Worm (Caenorhabditis elegans) whole organism, young adult: ENCODE data around the gene cdc-14.

ENCODE experiments used
- B0336.3 ChIP-seq: fragments of 200-800 bp; sonication (Bioruptor generic); IDR thresholded peaks from 2 replicates; pipeline ENCODE4 v1.3.6; 2022; ENCODE audit warnings: missing genetic modification characterization, missing compliant biosample characterization
- C17E4.6 ChIP-seq: fragments of 200-800 bp; sonication (Bioruptor generic); IDR thresholded peaks from 2 replicates; pipeline ENCODE4 v1.3.6; 2022; ENCODE audit warnings: missing genetic modification reagents, missing genetic modification characterization, missing compliant biosample characterization
- F10E7.11 ChIP-seq: sonication (generic microtip); optimal IDR thresholded peaks from 2 replicates; lab custom pipeline; 2017; ENCODE audit warnings: mild to moderate bottlenecking, missing genetic modification characterization, moderate library complexity, missing compliant biosample characterization
- F33H1.4 ChIP-seq: fragments of 200-800 bp; sonication (Bioruptor generic); IDR thresholded peaks from 2 replicates; pipeline ENCODE4 v1.3.6; 2022; ENCODE audit warnings: missing genetic modification reagents, missing genetic modification characterization, missing compliant biosample characterization
- F37B4.10 ChIP-seq: fragments of 200-800 bp; sonication (Bioruptor generic); IDR thresholded peaks from 2 replicates; pipeline ENCODE4 v1.3.6; 2022; ENCODE audit warnings: missing genetic modification characterization, missing compliant biosample characterization
- K11D2.4 ChIP-seq: fragments of 200-800 bp; sonication (Bioruptor generic); IDR thresholded peaks from 2 replicates; pipeline ENCODE4 v1.3.6; 2022; ENCODE audit warnings: missing genetic modification reagents, missing genetic modification characterization, missing compliant biosample characterization
- T07F8.4 ChIP-seq: sonication (generic microtip); optimal IDR thresholded peaks from 2 replicates; lab custom pipeline; 2016; ENCODE audit warnings: mild to moderate bottlenecking, missing genetic modification characterization, moderate library complexity, missing compliant biosample characterization
- T26A5.8 ChIP-seq: sonication (generic microtip); optimal IDR thresholded peaks from 2 replicates; lab custom pipeline; 2016; ENCODE audit warnings: missing genetic modification characterization, missing compliant biosample characterization
- Y53F4B.3 ChIP-seq: fragments of 200-800 bp; sonication (Bioruptor generic); IDR thresholded peaks from 2 replicates; pipeline ENCODE4 v1.3.6; 2022; ENCODE audit warnings: missing genetic modification reagents, missing genetic modification characterization, missing compliant biosample characterization
- Y53G8AR.9 ChIP-seq: fragments of 200-800 bp; sonication (Bioruptor generic); conservative IDR thresholded peaks from 2 replicates; pipeline ENCODE4 v1.3.6; 2022; ENCODE audit warnings: missing genetic modification reagents, missing genetic modification characterization, missing compliant biosample characterization
- Y79H2A.3 ChIP-seq: fragments of 200-800 bp; sonication (Bioruptor generic); conservative IDR thresholded peaks from 2 replicates; pipeline ENCODE4 v1.3.6; 2022; ENCODE audit warnings: missing genetic modification reagents, missing genetic modification characterization, missing compliant biosample characterization
- aptf-2 ChIP-seq: fragments of 200-800 bp; sonication (Bioruptor generic); conservative IDR thresholded peaks from 2 replicates; pipeline ENCODE4 v1.3.6; 2022; ENCODE audit warnings: missing genetic modification reagents, missing genetic modification characterization, missing compliant biosample characterization
- aptf-3 ChIP-seq: fragments of 200-800 bp; sonication (Bioruptor generic); IDR thresholded peaks from 2 replicates; pipeline ENCODE4 v1.3.6; 2022; ENCODE audit warnings: missing genetic modification characterization, missing compliant biosample characterization
- attf-3 ChIP-seq: fragments of 200-800 bp; sonication (Bioruptor generic); conservative IDR thresholded peaks from 2 replicates; pipeline ENCODE4 v1.3.6; 2022; ENCODE audit warnings: missing genetic modification reagents, missing genetic modification characterization, missing compliant biosample characterization
- attf-5 ChIP-seq: fragments of 200-800 bp; sonication (Bioruptor generic); optimal IDR thresholded peaks from 2 replicates; lab custom pipeline; 2018; ENCODE audit warnings: mild to moderate bottlenecking, missing genetic modification characterization, missing compliant biosample characterization
- bed-1 ChIP-seq: fragments of 200-800 bp; sonication (Bioruptor generic); IDR thresholded peaks from 2 replicates; pipeline ENCODE4 v1.3.6; 2022; ENCODE audit warnings: missing genetic modification reagents, missing genetic modification characterization, missing compliant biosample characterization
- ceh-27 ChIP-seq: fragments of 200-800 bp; sonication (Bioruptor generic); optimal IDR thresholded peaks from 2 replicates; lab custom pipeline; 2018; ENCODE audit warnings: mild to moderate bottlenecking, missing genetic modification characterization, moderate library complexity, missing compliant biosample characterization
- ceh-58 ChIP-seq: fragments of 200-800 bp; sonication (Bioruptor generic); IDR thresholded peaks from 2 replicates; pipeline ENCODE4 v1.3.6; 2022; ENCODE audit warnings: missing genetic modification characterization, missing compliant biosample characterization
- ceh-79 ChIP-seq: sonication (generic microtip); optimal IDR thresholded peaks from 2 replicates; lab custom pipeline; 2017; ENCODE audit warnings: mild to moderate bottlenecking, missing genetic modification characterization, missing compliant biosample characterization
- die-1 ChIP-seq: sonication (generic microtip); optimal IDR thresholded peaks from 2 replicates; lab custom pipeline; 2016; ENCODE audit warnings: missing genotype, mild to moderate bottlenecking, missing genetic modification characterization, missing compliant biosample characterization
- egl-44 ChIP-seq: fragments of 200-800 bp; sonication (Bioruptor generic); IDR thresholded peaks from 2 replicates; pipeline ENCODE4 v1.3.6; 2022; ENCODE audit warnings: missing genetic modification reagents, missing genetic modification characterization, missing compliant biosample characterization
- ets-4 ChIP-seq: fragments of 200-800 bp; sonication (Bioruptor generic); optimal IDR thresholded peaks from 2 replicates; lab custom pipeline; 2018; ENCODE audit warnings: mild to moderate bottlenecking, missing genetic modification characterization, missing compliant biosample characterization
- hlh-12 ChIP-seq: sonication (generic microtip); optimal IDR thresholded peaks from 2 replicates; lab custom pipeline; 2016; ENCODE audit warnings: missing genetic modification characterization, missing compliant biosample characterization
- hsf-1 ChIP-seq: fragments of 200-800 bp; sonication (Bioruptor generic); IDR thresholded peaks from 2 replicates; pipeline ENCODE4 v1.3.6; 2022; ENCODE audit warnings: missing genetic modification reagents, missing genetic modification characterization, missing compliant biosample characterization
- let-526 ChIP-seq: fragments of 200-800 bp; sonication (Bioruptor generic); IDR thresholded peaks from 2 replicates; pipeline ENCODE4 v1.3.6; 2022; ENCODE audit warnings: missing genetic modification reagents, missing genetic modification characterization, missing compliant biosample characterization
- let-607 ChIP-seq, 2 experiments: fragments of 200-800 bp in 1 of 2; sonication (Bioruptor generic) in 1 of 2; sonication (generic microtip) in 1 of 2; optimal IDR thresholded peaks; 2 replicates each; lab custom pipeline; 2016 to 2018; ENCODE audit warnings: mild to moderate bottlenecking in 2 of 2, missing compliant biosample characterization in 2 of 2, missing genetic modification characterization in 2 of 2, moderate library complexity in 2 of 2, missing genotype in 1 of 2
- lin-40 ChIP-seq: sonication (generic microtip); optimal IDR thresholded peaks from 2 replicates; lab custom pipeline; 2016; ENCODE audit warnings: missing genetic modification characterization, mild to moderate bottlenecking, missing compliant biosample characterization, missing genotype, missing genetic modification reagents
- lir-1 ChIP-seq: fragments of 200-800 bp; sonication (Bioruptor generic); conservative IDR thresholded peaks from 2 replicates; pipeline ENCODE4 v1.3.6; 2022; ENCODE audit warnings: missing genetic modification reagents, missing genetic modification characterization, missing compliant biosample characterization
- lsy-27 ChIP-seq: sonication (generic microtip); optimal IDR thresholded peaks from 2 replicates; lab custom pipeline; 2017; ENCODE audit warnings: missing genetic modification characterization, mild to moderate bottlenecking, missing compliant biosample characterization, antibody characterized with exemption, missing genotype, borderline replicate concordance; ENCODE audit not compliant: insufficient read depth
- madf-8 ChIP-seq: fragments of 200-800 bp; sonication (Bioruptor generic); conservative IDR thresholded peaks from 2 replicates; pipeline ENCODE4 v1.3.6; 2022; ENCODE audit warnings: missing genetic modification reagents, missing genetic modification characterization, missing compliant biosample characterization
- mcd-1 ChIP-seq: fragments of 200-800 bp; sonication (Bioruptor generic); IDR thresholded peaks from 2 replicates; pipeline ENCODE4 v1.3.6; 2022; ENCODE audit warnings: missing genetic modification reagents, missing genetic modification characterization, missing compliant biosample characterization
- mel-28 ChIP-seq: sonication (generic microtip); optimal IDR thresholded peaks from 2 replicates; lab custom pipeline; 2016; ENCODE audit warnings: borderline replicate concordance, mild to moderate bottlenecking, missing genetic modification characterization, missing compliant biosample characterization
- mxl-1 ChIP-seq: sonication (generic microtip); optimal IDR thresholded peaks from 2 replicates; lab custom pipeline; 2016; ENCODE audit warnings: missing genetic modification characterization, missing compliant biosample characterization
- nfyb-1 ChIP-seq: fragments of 200-800 bp; sonication (Bioruptor generic); IDR thresholded peaks from 2 replicates; pipeline ENCODE4 v1.3.6; 2022; ENCODE audit warnings: missing genetic modification reagents, missing genetic modification characterization, missing compliant biosample characterization
- nhr-27 ChIP-seq: fragments of 200-800 bp; sonication (Bioruptor generic); optimal IDR thresholded peaks from 2 replicates; lab custom pipeline; 2018; ENCODE audit warnings: mild to moderate bottlenecking, missing genetic modification characterization, moderate library complexity, missing compliant biosample characterization
- rcor-1 ChIP-seq: fragments of 200-800 bp; sonication (Bioruptor generic); IDR thresholded peaks from 2 replicates; pipeline ENCODE4 v1.3.6; 2022; ENCODE audit warnings: missing genetic modification reagents, missing genetic modification characterization, missing compliant biosample characterization
- sdz-38 ChIP-seq: sonication (generic microtip); optimal IDR thresholded peaks from 2 replicates; lab custom pipeline; 2016; ENCODE audit warnings: missing genotype, missing genetic modification characterization, missing compliant biosample characterization
- somi-1 ChIP-seq: fragments of 200-800 bp; sonication (Bioruptor generic); optimal IDR thresholded peaks from 2 replicates; lab custom pipeline; 2018; ENCODE audit warnings: mild to moderate bottlenecking, missing genetic modification characterization, missing compliant biosample characterization
- tlf-1 ChIP-seq: fragments of 200-800 bp; sonication (Bioruptor generic); optimal IDR thresholded peaks from 2 replicates; lab custom pipeline; 2018; ENCODE audit warnings: mild to moderate bottlenecking, missing genetic modification characterization, missing compliant biosample characterization
- unc-130 ChIP-seq: sonication (generic microtip); optimal IDR thresholded peaks from 2 replicates; lab custom pipeline; 2016; ENCODE audit warnings: missing genetic modification reagents, missing genetic modification characterization, missing compliant biosample characterization
- unc-62 ChIP-seq: fragments of 150-350 bp; optimal IDR thresholded peaks from 2 replicates; lab custom pipeline; 2014; ENCODE audit warnings: missing biosample characterization, missing genetic modification reagents, missing genetic modification characterization
- xnd-1 ChIP-seq: sonication (generic microtip); optimal IDR thresholded peaks from 2 replicates; lab custom pipeline; 2016; ENCODE audit warnings: missing genotype, missing genetic modification reagents, missing genetic modification characterization, missing compliant biosample characterization
- zfh-2 ChIP-seq: fragments of 200-800 bp; sonication (Bioruptor generic); conservative IDR thresholded peaks from 2 replicates; pipeline ENCODE4 v1.3.6; 2022; ENCODE audit warnings: missing genetic modification reagents, missing genetic modification characterization, missing compliant biosample characterization
- ztf-18 ChIP-seq: sonication (generic microtip); optimal IDR thresholded peaks from 2 replicates; lab custom pipeline; 2016; ENCODE audit warnings: missing genotype, mild to moderate bottlenecking, missing genetic modification characterization, missing compliant biosample characterization
- ztf-26 ChIP-seq: sonication (generic microtip); optimal IDR thresholded peaks from 2 replicates; lab custom pipeline; 2017; ENCODE audit warnings: missing genetic modification characterization, missing compliant biosample characterization
- ztf-28 ChIP-seq: fragments of 200-800 bp; sonication (Bioruptor generic); IDR thresholded peaks from 2 replicates; pipeline ENCODE4 v1.3.6; 2022; ENCODE audit warnings: missing genetic modification reagents, missing genetic modification characterization, missing compliant biosample characterization
- ztf-3 ChIP-seq: fragments of 200-800 bp; sonication (Bioruptor generic); optimal IDR thresholded peaks from 2 replicates; lab custom pipeline; 2018; ENCODE audit warnings: mild to moderate bottlenecking, missing genetic modification characterization, missing compliant biosample characterization
- ztf-6 ChIP-seq: fragments of 200-800 bp; sonication (Bioruptor generic); IDR thresholded peaks from 2 replicates; pipeline ENCODE4 v1.3.6; 2022; ENCODE audit warnings: missing genetic modification reagents, missing genetic modification characterization, missing compliant biosample characterization

The cdc-14 gene

DNA sequence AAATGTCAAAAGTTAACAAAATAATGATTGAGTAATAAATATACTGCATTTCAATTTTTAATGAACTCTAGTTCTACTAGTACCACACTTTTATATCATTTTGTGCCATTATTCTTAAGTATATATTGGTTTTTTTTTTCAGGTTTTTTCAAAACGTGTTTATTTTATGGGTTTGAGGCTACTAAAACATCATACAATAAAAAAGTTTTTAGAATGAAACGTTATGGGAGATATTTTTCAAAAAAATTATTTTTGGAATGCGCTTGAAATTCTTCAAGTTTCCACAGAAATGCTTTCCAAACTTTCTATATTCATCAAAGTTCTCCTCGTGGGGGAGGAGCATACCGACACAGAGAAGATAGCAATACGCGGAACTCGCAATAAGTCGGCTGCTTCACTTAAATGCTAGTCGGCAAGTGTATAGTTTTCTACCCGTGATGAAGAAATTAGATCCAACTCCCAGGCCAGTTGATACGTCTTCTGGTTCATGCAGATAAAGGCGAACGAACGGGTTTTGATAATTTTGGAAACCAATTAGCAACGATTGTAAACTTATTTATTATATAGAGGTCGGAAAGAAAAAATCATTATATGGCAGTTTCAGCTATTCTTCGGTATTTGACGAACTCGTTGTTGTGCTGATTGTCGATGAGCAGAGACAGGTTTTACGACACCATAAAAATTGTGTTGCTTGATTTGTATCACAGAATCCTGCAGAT is 6.3 kb upstream of the cdc-14 start, which contains the start of gene C17G10.10 (continued):
- TF ChIP-seq egl-44 (GFP tag; lab: Robert Waterston, UW), result 0 out of 2 replicates have a peak, but pooled peaks have one; percentile 13
- no peak for TF ChIP-seq Y53F4B.3 (GFP tag; lab: Robert Waterston, UW)
- peak; percentile 57 for TF ChIP-seq xnd-1 (tag; lab: Kevin White, UChicago)
- no peak for TF ChIP-seq Y79H2A.3 (GFP tag; lab: Robert Waterston, UW)
- no peak for TF ChIP-seq die-1 (tag; lab: Kevin White, UChicago)
- TF ChIP-seq ceh-79 (tag; lab: Kevin White, UChicago), result no peak
- no peak for TF ChIP-seq ztf-3 (GFP tag; lab: Kevin White, UChicago)
- no peak for TF ChIP-seq aptf-3 (GFP tag; lab: Robert Waterston, UW)
- peak; percentile 64; the same call in 1 of the 2 replicates for TF ChIP-seq Y53G8AR.9 (GFP tag; lab: Robert Waterston, UW)
- TF ChIP-seq ztf-18 (tag; lab: Kevin White, UChicago), result peak; percentile 14
- TF ChIP-seq sdz-38 (tag; lab: Kevin White, UChicago), result no peak
- TF ChIP-seq F10E7.11, result no peak
- TF ChIP-seq attf-5, result no peak
- no peak for TF ChIP-seq mel-28 (tag; lab: Kevin White, UChicago)
- TF ChIP-seq somi-1 (GFP tag; lab: Kevin White, UChicago), result no peak
- peak; percentile 4 for TF ChIP-seq ceh-27
- no peak for TF ChIP-seq attf-3
- peak; percentile 21 for TF ChIP-seq ztf-26 (tag; lab: Kevin White, UChicago)
- TF ChIP-seq B0336.3 (GFP tag; lab: Robert Waterston, UW), result peak; percentile 78
- no peak for TF ChIP-seq aptf-2 (GFP tag; lab: Robert Waterston, UW)
- TF ChIP-seq T07F8.4 (tag; lab: Kevin White, UChicago), result no peak
- no peak for TF ChIP-seq unc-62 (GFP tag; lab: Kevin White, UChicago)
- TF ChIP-seq ztf-28 (GFP tag; lab: Robert Waterston, UW), result no peak
- no peak for TF ChIP-seq bed-1 (GFP tag; lab: Robert Waterston, UW)
- TF ChIP-seq let-526 (GFP tag; lab: Robert Waterston, UW), result no peak
- TF ChIP-seq hsf-1 (GFP tag; lab: Robert Waterston, UW), result no peak
- no peak for TF ChIP-seq nhr-27
- TF ChIP-seq tlf-1 (GFP tag; lab: Kevin White, UChicago), result peak; percentile 34
- TF ChIP-seq ztf-6 (GFP tag; lab: Robert Waterston, UW), result no peak
- TF ChIP-seq K11D2.4 (GFP tag; lab: Robert Waterston, UW), result no peak
- TF ChIP-seq ets-4 (GFP tag; lab: Kevin White, UChicago), result no peak
- peak; percentile 89 for TF ChIP-seq nfyb-1 (GFP tag; lab: Robert Waterston, UW)
- TF ChIP-seq mxl-1, result no peak
- TF ChIP-seq lin-40 (tag; lab: Kevin White, UChicago), result peak; percentile 75
- peak; percentile 45 for TF ChIP-seq madf-8 (GFP tag; lab: Robert Waterston, UW)
- no peak for TF ChIP-seq C17E4.6 (GFP tag; lab: Robert Waterston, UW)
- no peak for TF ChIP-seq lsy-27 (tag; lab: Kevin White, UChicago)
- no peak for TF ChIP-seq hlh-12
- TF ChIP-seq ceh-58 (GFP tag; lab: Robert Waterston, UW), result no peak
- TF ChIP-seq rcor-1 (GFP tag; lab: Robert Waterston, UW), result peak; percentile 66
- no peak for TF ChIP-seq T26A5.8 (tag; lab: Kevin White, UChicago)
- TF ChIP-seq mcd-1, result peak; percentile 64
- no peak for TF ChIP-seq lir-1 (GFP tag; lab: Robert Waterston, UW)
- TF ChIP-seq unc-130, result no peak
- TF ChIP-seq zfh-2 (GFP tag; lab: Robert Waterston, UW), result no peak
- TF ChIP-seq F37B4.10 (GFP tag; lab: Robert Waterston, UW), result no peak
- peak; percentile 53 for TF ChIP-seq F33H1.4
- peak; percentile 19 to 37 for TF ChIP-seq let-607 (tag; optimal IDR thresholded peaks at IDR 0.05; lab: Kevin White, UChicago)
